Fruit fly (Drosophila melanogaster) whole organism, embryonic: ENCODE measurements around the gene eIF3i.
A peak's percentile ranks its signal among the peaks of the same experiment; 100 is the strongest.

Source experiments
- Abd-B ChIP-seq: fragments of 200-800 bp; sonication (Bioruptor generic); optimal IDR thresholded peaks from 2 replicates; lab custom pipeline; 2018; ENCODE audit warnings: missing biosample characterization, mild to moderate bottlenecking, missing genetic modification characterization, moderate library complexity
- Awh ChIP-seq: fragments of 200-800 bp; sonication (Bioruptor generic); IDR thresholded peaks from 2 replicates; pipeline ENCODE4, ENCODE4 v1.3.6; 2022; ENCODE audit warnings: missing biosample characterization, missing genetic modification characterization
- Blimp-1 ChIP-seq: fragments of 200-800 bp; sonication (Bioruptor generic); optimal IDR thresholded peaks from 3 replicates; lab custom pipeline; 2018; ENCODE audit warnings: missing biosample characterization, missing genetic modification characterization, mild to moderate bottlenecking, moderate library complexity, missing genetic modification reagents
- Bteb2 ChIP-seq: fragments of 200-800 bp; sonication (Bioruptor generic); optimal IDR thresholded peaks from 2 replicates; lab custom pipeline; 2016; ENCODE audit warnings: missing biosample characterization, missing genetic modification characterization
- CG10431 ChIP-seq: fragments of 200-800 bp; sonication (Bioruptor generic); optimal IDR thresholded peaks from 3 replicates; lab custom pipeline; 2018; ENCODE audit warnings: missing biosample characterization, mild to moderate bottlenecking, missing genetic modification characterization
- CG12391 ChIP-seq: fragments of 200-800 bp; sonication (Bioruptor generic); optimal IDR thresholded peaks from 3 replicates; lab custom pipeline; 2018; ENCODE audit warnings: missing biosample characterization, mild to moderate bottlenecking, missing genetic modification characterization, moderate library complexity
- CG13123 ChIP-seq: fragments of 200-800 bp; sonication (Bioruptor generic); optimal IDR thresholded peaks from 2 replicates; lab custom pipeline; 2016; ENCODE audit warnings: missing biosample characterization, missing genetic modification characterization
- CG13624 ChIP-seq: fragments of 200-800 bp; sonication (Bioruptor generic); optimal IDR thresholded peaks from 2 replicates; lab custom pipeline; 2016; ENCODE audit warnings: missing biosample characterization, missing genetic modification characterization
- CG14965 ChIP-seq: fragments of 200-800 bp; sonication (Bioruptor generic); optimal IDR thresholded peaks from 2 replicates; lab custom pipeline; 2016; ENCODE audit warnings: missing biosample characterization, missing genetic modification characterization, borderline replicate concordance
- CG16815 ChIP-seq: fragments of 200-800 bp; sonication (Bioruptor generic); optimal IDR thresholded peaks from 3 replicates; lab custom pipeline; 2017; ENCODE audit warnings: missing biosample characterization, mild to moderate bottlenecking, missing genetic modification characterization
- CG17612 ChIP-seq: fragments of 200-800 bp; sonication (Bioruptor generic); IDR thresholded peaks from 2 replicates; pipeline ENCODE4 v1.3.6; 2022; ENCODE audit warnings: missing biosample characterization, missing genetic modification characterization
- CG17802 ChIP-seq: fragments of 200-800 bp; sonication (Bioruptor generic); optimal IDR thresholded peaks from 2 replicates; lab custom pipeline; 2018; ENCODE audit warnings: missing biosample characterization, mild to moderate bottlenecking, missing genetic modification characterization, moderate library complexity
- CG2120 ChIP-seq: fragments of 200-800 bp; sonication (Bioruptor generic); optimal IDR thresholded peaks from 3 replicates; lab custom pipeline; 2016; ENCODE audit warnings: missing biosample characterization, missing genetic modification characterization
- CG30403 ChIP-seq: fragments of 200-800 bp; sonication (Bioruptor generic); optimal IDR thresholded peaks from 3 replicates; lab custom pipeline; 2016; ENCODE audit warnings: missing biosample characterization, missing genetic modification characterization
- CG31365 ChIP-seq: fragments of 200-800 bp; sonication (Bioruptor generic); optimal IDR thresholded peaks from 2 replicates; lab custom pipeline; 2018; ENCODE audit warnings: missing biosample characterization, mild to moderate bottlenecking, missing genetic modification characterization
- CG33213 ChIP-seq: fragments of 200-800 bp; sonication (Bioruptor generic); optimal IDR thresholded peaks from 3 replicates; lab custom pipeline; 2016; ENCODE audit warnings: missing biosample characterization, missing genetic modification characterization
- CG4404 ChIP-seq: fragments of 200-800 bp; sonication (Bioruptor generic); IDR thresholded peaks from 2 replicates; pipeline ENCODE4 v1.3.6; 2022; ENCODE audit warnings: missing biosample characterization, missing genetic modification characterization
- CG6175 ChIP-seq: fragments of 200-800 bp; sonication (Bioruptor generic); IDR thresholded peaks from 3 replicates; pipeline ENCODE4 v1.3.6; 2022; ENCODE audit warnings: missing biosample characterization, missing genetic modification characterization
- CG8359 ChIP-seq: fragments of 200-800 bp; sonication (Bioruptor generic); optimal IDR thresholded peaks from 2 replicates; lab custom pipeline; 2017; ENCODE audit warnings: missing biosample characterization, mild to moderate bottlenecking, missing genetic modification characterization, borderline replicate concordance
- CG8388 ChIP-seq: fragments of 200-800 bp; sonication (Bioruptor generic); optimal IDR thresholded peaks from 2 replicates; lab custom pipeline; 2019; ENCODE audit warnings: missing biosample characterization, mild to moderate bottlenecking, missing genetic modification characterization, moderate library complexity
- CG8924 ChIP-seq: fragments of 200-800 bp; optimal IDR thresholded peaks from 3 replicates; lab custom pipeline; 2019; ENCODE audit warnings: missing biosample characterization, mild to moderate bottlenecking, missing genetic modification characterization, moderate library complexity
- Chrac-16 ChIP-seq: fragments of 200-800 bp; sonication (Bioruptor generic); optimal IDR thresholded peaks from 3 replicates; lab custom pipeline; 2016; ENCODE audit warnings: missing biosample characterization, missing genetic modification characterization
- CrebB ChIP-seq: fragments of 200-800 bp; sonication (Bioruptor generic); optimal IDR thresholded peaks from 3 replicates; lab custom pipeline; 2018; ENCODE audit warnings: missing biosample characterization, mild to moderate bottlenecking, missing genetic modification characterization
- Dfd ChIP-seq, 2 experiments: fragments of >200 bp; optimal IDR thresholded peaks; 2 replicates each; lab custom pipeline; 2017; ENCODE audit warnings: missing biosample characterization in 2 of 2, missing genetic modification characterization in 2 of 2
- ERR ChIP-seq: fragments of 200-800 bp; sonication (Bioruptor generic); optimal IDR thresholded peaks from 2 replicates; lab custom pipeline; 2016; ENCODE audit warnings: missing biosample characterization, missing genetic modification characterization
- Eip74EF ChIP-seq, 2 experiments: fragments of 200-800 bp in 1 of 2; fragments of >200 bp in 1 of 2; sonication (Bioruptor generic) in 1 of 2; optimal IDR thresholded peaks; 2 replicates each; lab custom pipeline; 2017 to 2019; ENCODE audit warnings: missing biosample characterization in 2 of 2, missing genetic modification characterization in 2 of 2, mild to moderate bottlenecking in 1 of 2, moderate library complexity in 1 of 2
- Gug ChIP-seq: fragments of 200-800 bp; sonication (Bioruptor generic); IDR thresholded peaks from 4 replicates; pipeline ENCODE4 v1.3.6; 2022; ENCODE audit warnings: missing biosample characterization, missing genetic modification characterization
- Hmx ChIP-seq: fragments of 200-800 bp; sonication (Bioruptor generic); optimal IDR thresholded peaks from 2 replicates; lab custom pipeline; 2016; ENCODE audit warnings: missing biosample characterization, missing genetic modification characterization
- Lpt ChIP-seq: fragments of >200 bp; optimal IDR thresholded peaks from 2 replicates; lab custom pipeline; 2018; ENCODE audit warnings: missing biosample characterization, missing genetic modification characterization
- Mrtf ChIP-seq: fragments of 200-800 bp; sonication (Bioruptor generic); IDR thresholded peaks from 3 replicates; pipeline ENCODE4 v1.3.6; 2022; ENCODE audit warnings: missing biosample characterization, missing genetic modification characterization
- Rx ChIP-seq: fragments of 200-800 bp; sonication (Bioruptor generic); IDR thresholded peaks from 2 replicates; pipeline ENCODE4 v1.3.6; 2022; ENCODE audit warnings: missing biosample characterization, missing genetic modification characterization
- Ssrp ChIP-seq: fragments of 200-800 bp; sonication (Bioruptor generic); optimal IDR thresholded peaks from 2 replicates; lab custom pipeline; 2018; ENCODE audit warnings: missing biosample characterization, mild to moderate bottlenecking, missing genetic modification characterization, moderate library complexity
- abd-A ChIP-seq: fragments of 200-800 bp; sonication (Bioruptor generic); optimal IDR thresholded peaks from 3 replicates; lab custom pipeline; 2019; ENCODE audit warnings: missing biosample characterization, mild to moderate bottlenecking, missing genetic modification characterization, moderate library complexity
- ac ChIP-seq: fragments of 200-800 bp; sonication (Bioruptor generic); optimal IDR thresholded peaks from 3 replicates; lab custom pipeline; 2017; ENCODE audit warnings: missing biosample characterization, mild to moderate bottlenecking, missing genetic modification characterization
- bab2 ChIP-seq: fragments of 200-800 bp; sonication (Bioruptor generic); optimal IDR thresholded peaks from 2 replicates; lab custom pipeline; 2016; ENCODE audit warnings: missing biosample characterization, missing genetic modification characterization
- crc ChIP-seq: fragments of 200-800 bp; sonication (Bioruptor generic); optimal IDR thresholded peaks from 2 replicates; lab custom pipeline; 2016; ENCODE audit warnings: missing biosample characterization, missing genetic modification characterization
- dm ChIP-seq: fragments of 200-800 bp; sonication (Bioruptor generic); optimal IDR thresholded peaks from 3 replicates; lab custom pipeline; 2016; ENCODE audit warnings: missing biosample characterization, missing genetic modification characterization
- emc ChIP-seq: fragments of 200-800 bp; sonication (Bioruptor generic); optimal IDR thresholded peaks from 2 replicates; lab custom pipeline; 2016; ENCODE audit warnings: missing biosample characterization, missing genetic modification characterization
- ewg ChIP-seq: fragments of 200-800 bp; sonication (Bioruptor generic); optimal IDR thresholded peaks from 3 replicates; lab custom pipeline; 2017; ENCODE audit warnings: mild to moderate bottlenecking, missing biosample characterization, missing genetic modification reagents, missing genetic modification characterization
- fd64A ChIP-seq: fragments of 200-800 bp; sonication (Bioruptor generic); optimal IDR thresholded peaks from 3 replicates; lab custom pipeline; 2018; ENCODE audit warnings: missing biosample characterization, mild to moderate bottlenecking, missing genetic modification characterization
- h ChIP-seq: fragments of >200 bp; optimal IDR thresholded peaks from 2 replicates; lab custom pipeline; 2017
- hkb ChIP-seq, 2 experiments: fragments of 200-800 bp in 1 of 2; fragments of >200 bp in 1 of 2; sonication (Bioruptor generic) in 1 of 2; IDR thresholded peaks in 1 of 2; optimal IDR thresholded peaks in 1 of 2; 2 replicates each; pipeline versions ENCODE4 v1.3.6 to Lab custom; 2017 to 2022; ENCODE audit warnings: missing biosample characterization in 1 of 2, missing genetic modification characterization in 1 of 2
- sd ChIP-seq: fragments of 200-800 bp; sonication (Bioruptor generic); optimal IDR thresholded peaks from 3 replicates; lab custom pipeline; 2018; ENCODE audit warnings: missing biosample characterization, mild to moderate bottlenecking, missing genetic modification characterization, moderate library complexity
- shn ChIP-seq: fragments of 200-800 bp; sonication (Bioruptor generic); optimal IDR thresholded peaks from 3 replicates; lab custom pipeline; 2016; ENCODE audit warnings: missing biosample characterization, missing genetic modification characterization
- sim ChIP-seq: fragments of 200-800 bp; sonication (Bioruptor generic); IDR thresholded peaks from 2 replicates; pipeline ENCODE4 v1.3.6; 2022; ENCODE audit warnings: missing biosample characterization, missing genetic modification characterization
- so ChIP-seq: fragments of 200-800 bp; sonication (Bioruptor generic); IDR thresholded peaks from 3 replicates; pipeline ENCODE4 v1.3.6; 2022; ENCODE audit warnings: missing biosample characterization, missing genetic modification characterization
- stc ChIP-seq: fragments of 200-800 bp; sonication (Bioruptor generic); IDR thresholded peaks from 2 replicates; pipeline ENCODE4 v1.3.6; 2022; ENCODE audit warnings: missing biosample characterization, missing genetic modification characterization
- tll ChIP-seq, 2 experiments: fragments of 200-800 bp in 1 of 2; fragments of >200 bp in 1 of 2; sonication (Bioruptor generic) in 1 of 2; optimal IDR thresholded peaks; 2 replicates each; lab custom pipeline; 2017 to 2019; ENCODE audit warnings: missing biosample characterization in 2 of 2, missing genetic modification characterization in 2 of 2, mild to moderate bottlenecking in 1 of 2, moderate library complexity in 1 of 2
- zen2 ChIP-seq: fragments of 200-800 bp; sonication (Bioruptor generic); IDR thresholded peaks from 3 replicates; pipeline ENCODE4 v1.3.6; 2022; ENCODE audit warnings: missing biosample characterization, missing genetic modification characterization; ENCODE audit not compliant: partially characterized antibody

Gene eIF3i

dm6 chr2L:5000287-5000871, 32.8 kb upstream of the eIF3i start (continued):
- TF ChIP-seq CG8359 (GFP tag; lab: Kevin White, UChicago) (peak; percentile 68), Rx (peak; percentile 70), hkb (optimal IDR thresholded peaks at IDR 0.05; lab: Kevin White, UChicago) (no peak), hkb (GFP tag; IDR thresholded peaks at IDR 0.05; lab: Robert Waterston, UW) (peak; percentile 85), Eip74EF (GFP tag; optimal IDR thresholded peaks at IDR 0.05; lab: Kevin White, UChicago) (peak in 1 of 2 experiments; percentile 75), CG8924 (tag; lab: Kevin White, UChicago) (peak; percentile 93), dm (GFP tag; lab: Kevin White, UChicago) (no peak), ac (GFP tag; lab: Kevin White, UChicago) (peak; percentile 82), CG31365 (tag; lab: Kevin White, UChicago) (peak; percentile 32), CG12391 (tag; lab: Kevin White, UChicago) (peak; percentile 89), CG6175 (GFP tag; lab: Robert Waterston, UW) (peak; percentile 37; the same call in 1 of the 3 replicates), CG17802 (tag; lab: Kevin White, UChicago) (peak; percentile 33), tll (GFP tag; optimal IDR thresholded peaks at IDR 0.05; lab: Kevin White, UChicago) (peak in 1 of 2 experiments; percentile 73), Lpt (GFP tag; lab: Kevin White, UChicago) (no peak), CG16815 (GFP tag; lab: Kevin White, UChicago) (peak; percentile 90), fd64A (no peak), Dfd (GFP tag; optimal IDR thresholded peaks at IDR 0.05; lab: Kevin White, UChicago) (no peak), Blimp-1 (GFP tag; lab: Kevin White, UChicago) (peak; percentile 73), CG2120 (GFP tag; lab: Kevin White, UChicago) (peak; percentile 87), crc (GFP tag; lab: Kevin White, UChicago) (peak; percentile 59), CG33213 (GFP tag; lab: Kevin White, UChicago) (peak; percentile 65), CG14965 (GFP tag; lab: Kevin White, UChicago) (no peak), CG17612 (GFP tag; lab: Robert Waterston, UW) (peak; percentile 40; the same call in 1 of the 2 replicates), Hmx (GFP tag; lab: Kevin White, UChicago) (peak; percentile 69), CG30403 (GFP tag; lab: Kevin White, UChicago) (peak; percentile 86), Gug (peak; percentile 66), h (lab: Kevin White, UChicago) (no peak), ERR (GFP tag; lab: Kevin White, UChicago) (peak; percentile 54), stc (GFP tag; lab: Robert Waterston, UW) (peak; percentile 73), Abd-B (peak; percentile 68), CG4404 (GFP tag; lab: Robert Waterston, UW) (peak; percentile 81), emc (GFP tag; lab: Kevin White, UChicago) (peak; percentile 38), sd (tag; lab: Kevin White, UChicago) (peak; percentile 53), CG13123 (GFP tag; lab: Kevin White, UChicago) (peak; percentile 41), CG10431 (GFP tag; lab: Kevin White, UChicago) (peak; percentile 66), shn (peak; percentile 31), CG8388 (peak; percentile 82), Awh (peak; percentile 84), zen2 (GFP tag; lab: Robert Waterston, UW) (no peak), Bteb2 (GFP tag; lab: Kevin White, UChicago) (peak; percentile 59), CG13624 (GFP tag; lab: Kevin White, UChicago) (peak; percentile 57), ewg (GFP tag; lab: Kevin White, UChicago) (peak; percentile 54), Mrtf (peak; percentile 74; the same call in 2 of the 3 replicates), Ssrp (tag; lab: Kevin White, UChicago) (peak; percentile 75), so (peak; percentile 82), bab2 (peak; percentile 48), sim (GFP tag; lab: Robert Waterston, UW) (peak; percentile 50; the same call in 1 of the 2 replicates), Chrac-16 (GFP tag; lab: Kevin White, UChicago) (peak; percentile 80), abd-A (tag; lab: Kevin White, UChicago) (peak; percentile 9), CrebB (peak; percentile 56)
